Fruit fly (Drosophila melanogaster): ENCODE measurements around the gene Nmt.

Gene Nmt

dm6 chr3L:8137448-8137906 lies 40.8 kb downstream of the Nmt start, which contains the start of the genes Setx and mus301:
Gene Setx, minus strand, starts transcription at chr3L:8137498.
Gene mus301, plus strand, starts transcription at chr3L:8137808.
- no peak for TF ChIP-seq noc (tag; optimal IDR thresholded peaks at IDR 0.05)

- TF ChIP-seq noc (tag; optimal IDR thresholded peaks at IDR 0.05) = peak; percentile 60
Observed at dm6 chr3L:8128396-8129050, 49.7 kb downstream of the Nmt start.

dm6 chr3L:8127712-8128210 lies 50.5 kb downstream of the Nmt start, which contains the start of the genes Cds and Uba2:
Gene Cds, plus strand, starts transcription at chr3L:8127762.
Gene Uba2, minus strand, starts transcription at chr3L:8127818.
- TF ChIP-seq noc (tag; optimal IDR thresholded peaks at IDR 0.05) = peak; percentile 93
